Worm (Caenorhabditis elegans): ENCODE results near the gene mpst-1.

mpst-1 gene

ce11 chrV:11782809-11783440 is 43.9 kb downstream of the mpst-1 start, which contains the start of gene F55A11.11 (continued):
- TF ChIP-seq blmp-1 (tag; optimal IDR thresholded peaks at IDR 0.05) (peak; percentile 45), fkh-10 (GFP tag; optimal IDR thresholded peaks at IDR 0.05) (no peak), mef-2 (tag; optimal IDR thresholded peaks at IDR 0.05) (peak; percentile 1), lir-3 (tag; optimal IDR thresholded peaks at IDR 0.05; ENCODE audit: poor library complexity) (peak; percentile 39), mep-1 (tag; optimal IDR thresholded peaks at IDR 0.05) (peak; percentile 42), ces-1 (GFP tag; optimal IDR thresholded peaks at IDR 0.05) (no peak), tlp-1 (tag; optimal IDR thresholded peaks at IDR 0.05) (no peak), pag-3 (tag; optimal IDR thresholded peaks at IDR 0.05; ENCODE audit: borderline replicate concordance, insufficient read depth) (no peak), jun-1 (tag; optimal IDR thresholded peaks at IDR 0.05) (peak; percentile 35), swsn-7 (tag; optimal IDR thresholded peaks at IDR 0.05) (peak; percentile 72), Y116A8C.19 (tag; optimal IDR thresholded peaks at IDR 0.05; ENCODE audit: borderline replicate concordance) (no peak), aha-1 (tag; optimal IDR thresholded peaks at IDR 0.05) (no peak), nhr-85 (tag) (peak; percentile 62), lin-13 (GFP tag; optimal IDR thresholded peaks at IDR 0.05) (peak; percentile 11), elt-2 (tag; optimal IDR thresholded peaks at IDR 0.05) (peak; percentile 58), vab-15 (tag; optimal IDR thresholded peaks at IDR 0.05) (peak; percentile 3), ceh-8 (GFP tag; optimal IDR thresholded peaks at IDR 0.05) (no peak), sox-4 (tag; optimal IDR thresholded peaks at IDR 0.05) (no peak), pax-3 (tag; optimal IDR thresholded peaks at IDR 0.05) (peak; percentile 56), nhr-71 (tag; optimal IDR thresholded peaks at IDR 0.05) (peak; percentile 80), irx-1 (tag; optimal IDR thresholded peaks at IDR 0.05) (peak; percentile 45), sup-37 (GFP tag; optimal IDR thresholded peaks at IDR 0.05) (peak; percentile 23), ceh-82 (tag; optimal IDR thresholded peaks at IDR 0.05) (peak; percentile 47 to 67 (median 55)), ceh-63 (GFP tag; optimal IDR thresholded peaks at IDR 0.05) (no peak), nhr-19 (GFP tag; conservative IDR thresholded peaks at IDR 0.05) (peak; percentile 70), ztf-4 (tag; optimal IDR thresholded peaks at IDR 0.05) (peak; percentile 61), nhr-12 (tag; optimal IDR thresholded peaks at IDR 0.05) (peak; percentile 9), nhr-20 (tag; optimal IDR thresholded peaks at IDR 0.05) (peak; percentile 82), ama-1 (optimal IDR thresholded peaks at IDR 0.05) (peak; percentile 3), snu-23 (GFP tag; optimal IDR thresholded peaks at IDR 0.05) (peak; percentile 83), aly-2 (tag; optimal IDR thresholded peaks at IDR 0.05) (no peak), fkh-8 (tag; optimal IDR thresholded peaks at IDR 0.05) (peak; percentile 47), nhr-77 (tag; optimal IDR thresholded peaks at IDR 0.05) (peak; percentile 35), ztf-11 (tag; optimal IDR thresholded peaks at IDR 0.05) (peak in 1 of 2 experiments; percentile 23), C04F5.9 (tag; optimal IDR thresholded peaks at IDR 0.05) (no peak), skn-1 (tag; optimal IDR thresholded peaks at IDR 0.05) (peak; percentile 79)

DNA sequence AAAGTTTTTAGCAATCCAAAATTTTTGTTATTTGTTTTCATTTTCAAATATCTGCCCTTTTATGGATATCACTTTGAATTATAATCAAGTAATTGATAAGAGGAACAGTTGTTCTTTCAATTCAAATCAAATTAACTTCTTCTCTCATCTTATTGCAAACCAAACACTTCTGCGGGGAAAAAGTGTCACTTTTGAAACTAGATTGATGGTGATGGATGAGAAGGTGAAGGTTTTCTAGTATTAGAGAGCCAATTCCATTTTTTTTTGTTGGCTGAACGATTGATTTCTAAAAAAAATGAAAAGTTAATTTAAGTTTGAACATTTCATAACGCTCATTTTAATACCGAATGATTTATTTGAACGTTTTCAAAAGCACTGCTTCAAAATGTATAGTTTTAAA is 47.1 kb downstream of the mpst-1 start:
- TF ChIP-seq dsc-1 (tag; optimal IDR thresholded peaks at IDR 0.05) (no peak), unc-130 (tag; optimal IDR thresholded peaks at IDR 0.05) (no peak), mep-1 (tag; optimal IDR thresholded peaks at IDR 0.05) (peak; percentile 46), nhr-90 (tag; optimal IDR thresholded peaks at IDR 0.05; ENCODE audit: poor library complexity) (no peak), unc-86 (tag; optimal IDR thresholded peaks at IDR 0.05) (no peak), lin-14 (GFP tag; optimal IDR thresholded peaks at IDR 0.05) (peak; percentile 17), fkh-4 (tag; optimal IDR thresholded peaks at IDR 0.05; ENCODE audit: borderline replicate concordance) (no peak), elt-3 (tag; optimal IDR thresholded peaks at IDR 0.05) (peak in 1 of 6 experiments; percentile 33)
